Worm (Caenorhabditis elegans): Measurements from ENCODE around the gene R09H10.3.
"Not testable (repeated sequence)": the region's sequence is repeated elsewhere in the genome, so short reads cannot be mapped to it uniquely, and the experiment has no call there.

Gene R09H10.3

ce11 chrIV:10596505-10596904 is 10.3 kb upstream of the R09H10.3 start, which contains the start of gene C43F9.11:
Gene C43F9.11, plus strand, starts transcription at chrIV:10596805.
- TF ChIP-seq unc-62 (GFP tag; optimal IDR thresholded peaks at IDR 0.05), result no peak

- no peak for TF ChIP-seq unc-62 (GFP tag; optimal IDR thresholded peaks at IDR 0.05)
Measured at ce11 chrIV:10599983-10600382, 6.8 kb upstream of the R09H10.3 start, which contains the start of gene R09H10.1. Gene R09H10.1, plus strand, starts transcription at chrIV:10600283.

- TF ChIP-seq unc-62 (GFP tag; optimal IDR thresholded peaks at IDR 0.05), result no peak
Measured at ce11 chrIV:10602644-10603043, 4.2 kb upstream of the R09H10.3 start, which contains the start of gene R09H10.2. Gene R09H10.2, plus strand, starts transcription at chrIV:10602944.

DNA sequence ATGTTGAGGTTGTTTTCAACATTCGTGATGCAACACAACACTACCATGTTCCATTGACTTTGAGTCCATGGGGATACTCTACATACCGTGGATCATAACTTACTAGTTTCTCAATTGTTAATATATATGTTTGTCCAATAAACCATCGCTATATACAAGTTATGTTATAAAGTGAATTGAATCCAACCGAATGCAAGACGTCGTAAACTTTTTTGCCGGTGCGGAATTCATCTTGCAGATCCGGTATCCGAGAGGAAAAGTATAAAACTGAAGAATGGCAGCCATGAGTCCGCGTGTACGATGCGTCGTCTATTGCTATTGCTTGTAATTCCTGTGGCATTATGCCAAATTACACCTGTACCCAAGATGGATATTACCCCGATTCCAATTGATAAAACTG is 1.4 kb downstream of the R09H10.3 start, which contains the start of gene R09H10.6:
Gene R09H10.6 (plus strand): TSS at position 301 of the 400 bp plus-strand sequence.
- no peak for TF ChIP-seq unc-62 (GFP tag; optimal IDR thresholded peaks at IDR 0.05)

- TF ChIP-seq unc-62 (GFP tag; optimal IDR thresholded peaks at IDR 0.05), result no peak
Measured at ce11 chrIV:10609920-10610319, 3.1 kb downstream of the R09H10.3 start.

ce11 chrIV:10612281-10612680 is 5.5 kb downstream of the R09H10.3 start:
- TF ChIP-seq unc-62 (GFP tag; optimal IDR thresholded peaks at IDR 0.05), result no peak

- no peak for TF ChIP-seq unc-62 (GFP tag; optimal IDR thresholded peaks at IDR 0.05)
Measured at ce11 chrIV:10614918-10615477, 8.2 kb downstream of the R09H10.3 start, which contains the start of gene ptr-14. Gene ptr-14, plus strand, starts transcription at chrIV:10615427.

ce11 chrIV:10616366-10616765 is 9.5 kb downstream of the R09H10.3 start:
- no peak for TF ChIP-seq unc-62 (GFP tag; optimal IDR thresholded peaks at IDR 0.05)

DNA sequence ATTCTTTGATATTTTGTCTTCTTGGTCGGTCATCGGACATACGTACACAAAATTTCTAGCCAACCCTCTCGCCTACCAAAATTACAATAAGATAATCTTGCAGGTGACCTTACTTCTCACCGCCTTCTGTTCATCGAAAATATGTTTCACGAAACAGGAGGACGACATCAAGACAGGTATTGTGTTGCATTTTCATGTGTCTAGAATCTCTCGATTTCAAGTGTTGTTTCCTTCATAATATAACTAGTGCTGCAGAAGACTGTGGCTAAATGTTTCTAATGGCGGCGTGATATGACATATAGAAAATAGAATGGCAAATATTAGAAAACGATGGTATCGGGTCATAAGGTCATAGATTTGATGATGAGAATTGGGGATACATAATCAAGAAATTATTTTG is 10.3 kb downstream of the R09H10.3 start:
- no peak for TF ChIP-seq unc-62 (GFP tag; optimal IDR thresholded peaks at IDR 0.05)

ce11 chrIV:10620811-10621210 is 14.0 kb downstream of the R09H10.3 start, which contains the start of gene R09H10.7:
Gene R09H10.7, plus strand, starts transcription at chrIV:10621111.
- no peak for TF ChIP-seq unc-62 (GFP tag; optimal IDR thresholded peaks at IDR 0.05)

DNA sequence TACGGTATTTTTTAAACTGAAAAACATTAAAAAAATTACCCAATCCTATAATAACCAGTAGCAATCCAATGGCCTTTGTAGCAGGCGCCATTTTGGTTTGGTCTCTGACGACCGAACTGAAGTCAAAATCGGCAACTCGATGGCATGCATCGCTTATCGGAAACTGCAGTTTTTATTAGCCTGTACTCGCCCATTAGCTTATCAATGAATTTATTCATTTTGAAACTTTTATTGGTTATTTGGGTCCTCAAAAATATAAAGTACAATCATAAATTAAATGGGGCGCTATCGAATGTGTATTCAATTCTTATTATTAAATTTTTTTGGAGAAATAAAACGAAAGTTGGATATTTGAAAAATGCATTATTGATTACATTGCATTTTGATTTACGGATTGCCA is 21.9 kb downstream of the R09H10.3 start, which contains the start of gene R09H10.5:
Gene R09H10.5 (minus strand): TSS at position 106 of the 400 bp plus-strand sequence.
- no peak for TF ChIP-seq unc-62 (GFP tag; optimal IDR thresholded peaks at IDR 0.05)

ce11 chrIV:10630953-10631554 is 24.2 kb downstream of the R09H10.3 start, which contains the start of gene F56C4.4:
Gene F56C4.4, minus strand, starts transcription at chrIV:10631267.
- no peak for TF ChIP-seq unc-62 (GFP tag; optimal IDR thresholded peaks at IDR 0.05)

ce11 chrIV:10636649-10637048 is 29.8 kb downstream of the R09H10.3 start, which contains the start of gene F56C4.1:
Gene F56C4.1, plus strand, starts transcription at chrIV:10636949.
- TF ChIP-seq unc-62 (GFP tag; optimal IDR thresholded peaks at IDR 0.05), result no peak

DNA sequence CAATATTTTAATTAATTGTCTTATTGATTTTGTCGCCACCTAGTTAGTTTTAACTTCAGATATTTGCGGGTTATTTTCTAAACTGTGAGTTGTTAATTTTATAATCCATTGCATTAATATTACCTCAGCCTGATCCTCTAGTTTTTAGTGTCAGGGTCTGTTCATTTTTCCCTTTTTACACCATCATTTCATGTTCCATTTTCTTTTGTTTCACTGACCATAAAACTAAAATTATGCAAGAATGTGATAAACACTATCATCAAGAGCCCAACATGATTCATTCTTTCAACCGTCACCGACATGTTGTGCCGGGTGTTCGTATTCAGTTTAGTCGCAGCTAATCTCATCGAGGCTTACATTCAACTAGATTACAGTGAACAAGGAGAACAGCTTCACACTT is 32.1 kb downstream of the R09H10.3 start, which contains the start of gene F56C4.2:
Gene F56C4.2 (plus strand): TSS at position 301 of the 400 bp plus-strand sequence.
- no peak for TF ChIP-seq unc-62 (GFP tag; optimal IDR thresholded peaks at IDR 0.05)

ce11 chrIV:10654047-10654446 is 47.2 kb downstream of the R09H10.3 start, which contains the start of gene glb-19:
Gene glb-19, minus strand, starts transcription at chrIV:10654147.
- TF ChIP-seq unc-62 (GFP tag; optimal IDR thresholded peaks at IDR 0.05), result not testable (repeated sequence)

DNA sequence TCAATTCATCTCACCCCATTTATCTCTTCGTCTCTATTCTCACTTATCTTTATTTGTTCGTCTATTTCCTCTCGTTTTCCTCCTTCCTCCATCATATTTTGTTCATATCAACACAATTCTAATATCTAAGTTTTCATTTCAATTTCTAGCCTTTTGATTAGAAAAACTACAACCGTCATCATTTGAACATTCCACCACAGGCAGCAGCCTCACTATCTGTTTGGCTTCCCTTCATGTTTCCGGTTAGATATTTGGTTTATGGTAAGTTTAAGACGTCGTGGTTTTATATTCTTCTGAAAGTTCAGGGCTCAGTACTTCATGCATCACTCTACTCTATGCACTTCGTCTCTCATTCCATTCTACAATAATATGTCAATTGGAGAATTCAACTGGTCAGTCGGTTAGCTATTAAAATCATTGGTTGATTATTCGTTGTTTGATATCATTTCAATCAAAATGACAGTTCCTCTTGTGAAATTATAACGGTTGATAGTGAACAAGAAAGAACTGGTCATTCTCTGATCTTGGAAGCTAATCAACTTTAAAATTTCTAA is 50.0 kb downstream of the R09H10.3 start, which contains the start of gene K08C7.1:
Gene K08C7.1 (plus strand): TSS at position 43 of the 554 bp plus-strand sequence.
- no peak for TF ChIP-seq unc-62 (GFP tag; optimal IDR thresholded peaks at IDR 0.05)
